Fruit fly (Drosophila melanogaster) whole organism, embryonic: ENCODE measurements around the gene CG9628.

Experiments used
- Abd-B ChIP-seq: fragments of 200-800 bp; sonication (Bioruptor generic); optimal IDR thresholded peaks from 2 replicates; lab custom pipeline; 2018; ENCODE audit warnings: missing biosample characterization, mild to moderate bottlenecking, missing genetic modification characterization, moderate library complexity
- CG10147 ChIP-seq: fragments of 200-800 bp; sonication (Bioruptor generic); optimal IDR thresholded peaks from 2 replicates; lab custom pipeline; 2019; ENCODE audit warnings: missing biosample characterization, mild to moderate bottlenecking, missing genetic modification characterization, moderate library complexity
- CG12236 ChIP-seq: fragments of 200-800 bp; sonication (Bioruptor generic); optimal IDR thresholded peaks from 2 replicates; lab custom pipeline; 2016; ENCODE audit warnings: missing biosample characterization, missing genetic modification characterization
- CG14014 ChIP-seq: fragments of 200-800 bp; sonication (Bioruptor generic); IDR thresholded peaks from 2 replicates; pipeline ENCODE4 v1.3.6; 2022; ENCODE audit warnings: missing biosample characterization, missing genetic modification characterization
- CG15696 ChIP-seq: fragments of 200-800 bp; sonication (Bioruptor generic); optimal IDR thresholded peaks from 2 replicates; lab custom pipeline; 2019; ENCODE audit warnings: missing biosample characterization, mild to moderate bottlenecking, missing genetic modification characterization, moderate library complexity
- CG16815 ChIP-seq: fragments of 200-800 bp; sonication (Bioruptor generic); optimal IDR thresholded peaks from 3 replicates; lab custom pipeline; 2017; ENCODE audit warnings: missing biosample characterization, mild to moderate bottlenecking, missing genetic modification characterization
- CG17385 ChIP-seq: fragments of 200-800 bp; sonication (Bioruptor generic); optimal IDR thresholded peaks from 3 replicates; lab custom pipeline; 2018; ENCODE audit warnings: missing biosample characterization, mild to moderate bottlenecking, missing genetic modification characterization
- CG2116 ChIP-seq: fragments of 200-800 bp; sonication (Bioruptor generic); optimal IDR thresholded peaks from 3 replicates; lab custom pipeline; 2018; ENCODE audit warnings: missing biosample characterization, mild to moderate bottlenecking, missing genetic modification characterization
- CG2678 ChIP-seq: fragments of 200-800 bp; sonication (Bioruptor generic); optimal IDR thresholded peaks from 3 replicates; lab custom pipeline; 2019; ENCODE audit warnings: missing biosample characterization, mild to moderate bottlenecking, missing genetic modification characterization, moderate library complexity
- CG31224 ChIP-seq: fragments of 200-800 bp; sonication (Bioruptor generic); IDR thresholded peaks from 2 replicates; pipeline ENCODE4 v1.3.6; 2022; ENCODE audit warnings: missing biosample characterization, missing genetic modification characterization
- CG34376 ChIP-seq: fragments of 200-800 bp; sonication (Bioruptor generic); optimal IDR thresholded peaks from 2 replicates; lab custom pipeline; 2018; ENCODE audit warnings: missing biosample characterization, mild to moderate bottlenecking, missing genetic modification characterization
- CG4820 ChIP-seq: fragments of 200-800 bp; sonication (Bioruptor generic); optimal IDR thresholded peaks from 3 replicates; lab custom pipeline; 2016; ENCODE audit warnings: missing biosample characterization, missing genetic modification characterization
- CG6765 ChIP-seq: fragments of 200-800 bp; sonication (Bioruptor generic); optimal IDR thresholded peaks from 3 replicates; lab custom pipeline; 2017; ENCODE audit warnings: missing biosample characterization, mild to moderate bottlenecking, missing genetic modification characterization
- CG6854 ChIP-seq: fragments of 200-800 bp; sonication (Bioruptor generic); optimal IDR thresholded peaks from 3 replicates; lab custom pipeline; 2017; ENCODE audit warnings: missing biosample characterization, mild to moderate bottlenecking, missing genetic modification characterization
- CG9932 ChIP-seq: fragments of 200-800 bp; sonication (Bioruptor generic); IDR thresholded peaks from 2 replicates; pipeline ENCODE4 v1.3.6; 2022; ENCODE audit warnings: missing biosample characterization, missing genetic modification characterization
- CoRest ChIP-seq: fragments of 200-800 bp; sonication (Bioruptor generic); optimal IDR thresholded peaks from 3 replicates; lab custom pipeline; 2018; ENCODE audit warnings: missing biosample characterization, mild to moderate bottlenecking, missing genetic modification characterization, moderate library complexity
- CrebB ChIP-seq: fragments of 200-800 bp; sonication (Bioruptor generic); optimal IDR thresholded peaks from 3 replicates; lab custom pipeline; 2018; ENCODE audit warnings: missing biosample characterization, mild to moderate bottlenecking, missing genetic modification characterization
- Deaf1 ChIP-seq: fragments of 200-800 bp; optimal IDR thresholded peaks from 3 replicates; lab custom pipeline; 2019; ENCODE audit warnings: missing biosample characterization, mild to moderate bottlenecking, missing genetic modification characterization, moderate library complexity
- Hmr ChIP-seq: fragments of 200-800 bp; sonication (Bioruptor generic); optimal IDR thresholded peaks from 3 replicates; lab custom pipeline; 2017; ENCODE audit warnings: mild to moderate bottlenecking, missing biosample characterization, missing genetic modification reagents, missing genetic modification characterization
- Hr3 ChIP-seq: fragments of 200-800 bp; sonication (Bioruptor generic); optimal IDR thresholded peaks from 3 replicates; lab custom pipeline; 2016; ENCODE audit warnings: missing biosample characterization, missing genetic modification characterization
- Hr78 ChIP-seq, 2 experiments: fragments of 200-800 bp in 1 of 2; fragments of >200 bp in 1 of 2; sonication (Bioruptor generic) in 1 of 2; optimal IDR thresholded peaks; 2 replicates each; lab custom pipeline; 2017 to 2019; ENCODE audit warnings: missing biosample characterization in 2 of 2, missing genetic modification characterization in 2 of 2, mild to moderate bottlenecking in 1 of 2, moderate library complexity in 1 of 2
- Hsf ChIP-seq: fragments of 200-800 bp; sonication (Bioruptor generic); optimal IDR thresholded peaks from 3 replicates; lab custom pipeline; 2016; ENCODE audit warnings: missing biosample characterization, missing genetic modification characterization
- Lim3 ChIP-seq: fragments of 200-800 bp; sonication (Bioruptor generic); IDR thresholded peaks from 2 replicates; pipeline ENCODE4 v1.3.6; 2022; ENCODE audit warnings: missing biosample characterization, missing genetic modification characterization
- Meics ChIP-seq: fragments of 200-800 bp; sonication (Bioruptor generic); optimal IDR thresholded peaks from 2 replicates; lab custom pipeline; 2017; ENCODE audit warnings: missing biosample characterization, mild to moderate bottlenecking, missing genetic modification characterization
- NFAT ChIP-seq: fragments of 200-800 bp; sonication (Bioruptor generic); IDR thresholded peaks from 2 replicates; pipeline ENCODE4 v1.3.6; 2022; ENCODE audit warnings: missing biosample characterization, missing genetic modification characterization
- Nf-YA ChIP-seq: fragments of 200-800 bp; sonication (Bioruptor generic); IDR thresholded peaks from 2 replicates; pipeline ENCODE4 v1.3.6; 2022; ENCODE audit warnings: missing biosample characterization, missing genetic modification characterization
- Sin3A ChIP-seq: fragments of >200 bp; optimal IDR thresholded peaks from 2 replicates; lab custom pipeline; 2018
- az2 ChIP-seq: fragments of 200-800 bp; sonication (Bioruptor generic); optimal IDR thresholded peaks from 3 replicates; lab custom pipeline; 2016; ENCODE audit warnings: missing biosample characterization, missing genetic modification characterization
- bab2 ChIP-seq: fragments of 200-800 bp; sonication (Bioruptor generic); optimal IDR thresholded peaks from 2 replicates; lab custom pipeline; 2016; ENCODE audit warnings: missing biosample characterization, missing genetic modification characterization
- bsh ChIP-seq, 2 experiments: fragments of 200-800 bp; sonication (Bioruptor generic); optimal IDR thresholded peaks; 2 replicates each; lab custom pipeline; 2017 to 2018; ENCODE audit warnings: mild to moderate bottlenecking in 2 of 2, missing biosample characterization in 2 of 2, missing genetic modification characterization in 2 of 2, moderate library complexity in 1 of 2
- chinmo ChIP-seq: fragments of 200-800 bp; sonication (Bioruptor generic); IDR thresholded peaks from 4 replicates; pipeline ENCODE4 v1.3.6; 2022; ENCODE audit warnings: missing biosample characterization, missing genetic modification characterization; ENCODE audit not compliant: partially characterized antibody
- chm ChIP-seq: fragments of 200-800 bp; sonication (Bioruptor generic); IDR thresholded peaks from 2 replicates; pipeline ENCODE4 v1.3.6; 2022; ENCODE audit warnings: missing biosample characterization, missing genetic modification characterization
- dysf ChIP-seq: fragments of 200-800 bp; sonication (Bioruptor generic); IDR thresholded peaks from 3 replicates; pipeline ENCODE4 v1.3.6; 2022; ENCODE audit warnings: missing biosample characterization, missing genetic modification characterization
- esg ChIP-seq: fragments of 200-800 bp; sonication (Bioruptor generic); conservative IDR thresholded peaks from 2 replicates; pipeline ENCODE4 v1.3.6; 2022; ENCODE audit warnings: missing biosample characterization, missing genetic modification characterization
- eyg ChIP-seq: fragments of 200-800 bp; sonication (Bioruptor generic); optimal IDR thresholded peaks from 3 replicates; lab custom pipeline; 2016; ENCODE audit warnings: missing biosample characterization, missing genetic modification characterization
- fd64A ChIP-seq: fragments of 200-800 bp; sonication (Bioruptor generic); optimal IDR thresholded peaks from 3 replicates; lab custom pipeline; 2018; ENCODE audit warnings: missing biosample characterization, mild to moderate bottlenecking, missing genetic modification characterization
- jing ChIP-seq: fragments of 200-800 bp; sonication (Bioruptor generic); optimal IDR thresholded peaks from 2 replicates; lab custom pipeline; 2018; ENCODE audit warnings: missing biosample characterization, mild to moderate bottlenecking, missing genetic modification characterization
- kni ChIP-seq: fragments of 200-800 bp; sonication (Bioruptor generic); optimal IDR thresholded peaks from 3 replicates; lab custom pipeline; 2017; ENCODE audit warnings: mild to moderate bottlenecking, missing biosample characterization, missing genetic modification reagents, missing genetic modification characterization
- oc ChIP-seq: fragments of 200-800 bp; sonication (Bioruptor generic); optimal IDR thresholded peaks from 2 replicates; lab custom pipeline; 2018; ENCODE audit warnings: missing biosample characterization, mild to moderate bottlenecking, missing genetic modification characterization, moderate library complexity
- pan ChIP-seq, 4 experiments: fragments of >200 bp in 3 of 4; fragments of 200-800 bp in 1 of 4; sonication (Bioruptor generic) in 1 of 4; optimal IDR thresholded peaks in 3 of 4; IDR thresholded peaks in 1 of 4; 2 replicates each; pipeline versions ENCODE4 v1.3.6 to Lab custom; 2017 to 2022; ENCODE audit warnings: missing biosample characterization in 2 of 4, missing genetic modification characterization in 2 of 4, mixed read lengths in 1 of 4
- pnt ChIP-seq: fragments of 200-800 bp; sonication (Bioruptor generic); optimal IDR thresholded peaks from 3 replicates; lab custom pipeline; 2016; ENCODE audit warnings: missing biosample characterization, missing genetic modification characterization
- pros ChIP-seq: fragments of 200-800 bp; sonication (Bioruptor generic); optimal IDR thresholded peaks from 3 replicates; lab custom pipeline; 2019; ENCODE audit warnings: missing biosample characterization, mild to moderate bottlenecking, missing genetic modification characterization, moderate library complexity
- sisA ChIP-seq: fragments of 200-800 bp; sonication (Bioruptor generic); IDR thresholded peaks from 2 replicates; pipeline ENCODE4 v1.3.6; 2022; ENCODE audit warnings: missing biosample characterization, missing genetic modification characterization
- sr ChIP-seq: fragments of 200-800 bp; sonication (Bioruptor generic); IDR thresholded peaks from 3 replicates; pipeline ENCODE4 v1.3.6; 2022; ENCODE audit warnings: missing biosample characterization, missing genetic modification characterization
- trem ChIP-seq: fragments of 200-800 bp; optimal IDR thresholded peaks from 3 replicates; lab custom pipeline; 2019; ENCODE audit warnings: missing biosample characterization, mild to moderate bottlenecking, missing genetic modification characterization, moderate library complexity

CG9628 gene

dm6 chr3L:14612945-14613791 is 9.4 kb upstream of the CG9628 start (continued):
- no peak for TF ChIP-seq CG31224 (GFP tag; lab: Robert Waterston, UW)
- TF ChIP-seq trem (tag; lab: Kevin White, UChicago), result peak; percentile 24
- 0 out of 3 replicates have a peak, but pooled peaks have one; percentile 15 for TF ChIP-seq dysf (GFP tag; lab: Robert Waterston, UW)
- TF ChIP-seq esg (GFP tag; lab: Robert Waterston, UW), result 0 out of 2 replicates have a peak, but pooled peaks have one; percentile 21
- TF ChIP-seq jing, result peak; percentile 3
- TF ChIP-seq CG9932 (GFP tag; lab: Robert Waterston, UW), result peak; percentile 24; the same call in 1 of the 2 replicates
- TF ChIP-seq oc (tag; lab: Kevin White, UChicago), result no peak
- peak; percentile 31; the same call in 1 of the 2 replicates for TF ChIP-seq chm
- no peak for TF ChIP-seq sr (GFP tag; lab: Robert Waterston, UW)
- peak; percentile 72 for TF ChIP-seq CG15696 (tag; lab: Kevin White, UChicago)
- peak; percentile 52 for TF ChIP-seq CG2678 (tag; lab: Kevin White, UChicago)
- TF ChIP-seq CG2116 (GFP tag; lab: Kevin White, UChicago), result peak; percentile 20
- peak; percentile 17 for TF ChIP-seq CG10147 (GFP tag; lab: Kevin White, UChicago)
- TF ChIP-seq Lim3 (GFP tag; lab: Robert Waterston, UW), result no peak
- TF ChIP-seq CG12236 (GFP tag; lab: Kevin White, UChicago), result peak; percentile 13
- TF ChIP-seq sisA, result 0 out of 2 replicates have a peak, but pooled peaks have one; percentile 7
- TF ChIP-seq Hr78 (GFP tag; optimal IDR thresholded peaks at IDR 0.05; lab: Kevin White, UChicago), result no peak
- TF ChIP-seq CG6765 (GFP tag; lab: Kevin White, UChicago), result no peak
- peak; percentile 48 for TF ChIP-seq az2 (GFP tag; lab: Kevin White, UChicago)
- peak; percentile 55 to 66 for TF ChIP-seq bsh (GFP tag; optimal IDR thresholded peaks at IDR 0.05; lab: Kevin White, UChicago)
- peak; percentile 49 for TF ChIP-seq Hmr
- TF ChIP-seq CoRest (tag; lab: Kevin White, UChicago), result peak; percentile 56
- peak; percentile 22 for TF ChIP-seq Hsf (GFP tag; lab: Kevin White, UChicago)
- TF ChIP-seq Meics, result peak; percentile 13
- TF ChIP-seq CG14014 (GFP tag; lab: Robert Waterston, UW), result 0 out of 2 replicates have a peak, but pooled peaks have one; percentile 14
- peak; percentile 24 for TF ChIP-seq CG4820 (GFP tag; lab: Kevin White, UChicago)
- TF ChIP-seq, all 482 proteins: peak for 150

- TF ChIP-seq CG17385 (GFP tag; lab: Kevin White, UChicago) (peak; percentile 19), fd64A (GFP tag; lab: Kevin White, UChicago) (no peak), chinmo (GFP tag; lab: Robert Waterston, UW) (peak; percentile 77; the same call in 1 of the 4 replicates), eyg (GFP tag; lab: Kevin White, UChicago) (no peak), pnt (GFP tag; lab: Kevin White, UChicago) (no peak), Hr3 (peak; percentile 48), CG34376 (GFP tag; lab: Kevin White, UChicago) (peak; percentile 57), kni (GFP tag; lab: Kevin White, UChicago) (peak; percentile 90), pros (peak; percentile 39), CoRest (tag; lab: Kevin White, UChicago) (peak; percentile 70), Abd-B (GFP tag; lab: Kevin White, UChicago) (peak; percentile 23), bab2 (GFP tag; lab: Kevin White, UChicago) (no peak), CG6854 (GFP tag; lab: Kevin White, UChicago) (no peak), Deaf1 (tag; lab: Kevin White, UChicago) (peak; percentile 97), NFAT (GFP tag; lab: Robert Waterston, UW) (no peak), Sin3A (no peak), Nf-YA (GFP tag; lab: Robert Waterston, UW) (no peak), pan (optimal IDR thresholded peaks at IDR 0.05; lab: Kevin White, UChicago) (no peak), pan (GFP tag; optimal IDR thresholded peaks at IDR 0.05 in 1 of 2, IDR thresholded peaks at IDR 0.05 in 1 of 2) (peak in 1 of 2 experiments; percentile 14), CG16815 (GFP tag; lab: Kevin White, UChicago) (peak; percentile 65), CrebB (tag; lab: Kevin White, UChicago) (no peak)
Measured at dm6 chr3L:14613792-14614677, 8.6 kb upstream of the CG9628 start, which contains the start of gene shd. TSS of gene shd (plus strand) at chr3L:14614458.
